Fruit fly (Drosophila melanogaster) whole organism, embryonic: ENCODE measurements around the gene mbc.

Experiments
- Ada2b ChIP-seq: fragments of 200-800 bp; sonication (Bioruptor generic); IDR thresholded peaks from 2 replicates; pipeline ENCODE4 v1.3.6; 2022; ENCODE audit warnings: missing biosample characterization, missing genetic modification characterization
- Bdp1 ChIP-seq: fragments of 200-800 bp; sonication (Bioruptor generic); optimal IDR thresholded peaks from 3 replicates; lab custom pipeline; 2016; ENCODE audit warnings: missing biosample characterization, missing genetic modification characterization
- CG10274 ChIP-seq: fragments of 200-800 bp; sonication (Bioruptor generic); optimal IDR thresholded peaks from 3 replicates; lab custom pipeline; 2017; ENCODE audit warnings: missing biosample characterization, mild to moderate bottlenecking, missing genetic modification characterization
- CG10543 ChIP-seq: fragments of 200-800 bp; sonication (Bioruptor generic); optimal IDR thresholded peaks from 3 replicates; lab custom pipeline; 2017; ENCODE audit warnings: missing biosample characterization, mild to moderate bottlenecking, missing genetic modification characterization, moderate library complexity
- CG13296 ChIP-seq: fragments of 200-800 bp; sonication (Bioruptor generic); optimal IDR thresholded peaks from 3 replicates; lab custom pipeline; 2018; ENCODE audit warnings: missing biosample characterization, mild to moderate bottlenecking, missing genetic modification characterization
- CG14860 ChIP-seq: fragments of 200-800 bp; sonication (Bioruptor generic); IDR thresholded peaks from 3 replicates; pipeline ENCODE4 v1.3.6; 2022; ENCODE audit warnings: missing biosample characterization, missing genetic modification characterization; ENCODE audit not compliant: partially characterized antibody
- CG15601 ChIP-seq: fragments of 200-800 bp; sonication (Bioruptor generic); optimal IDR thresholded peaks from 3 replicates; lab custom pipeline; 2019; ENCODE audit warnings: missing biosample characterization, mild to moderate bottlenecking, missing genetic modification characterization, moderate library complexity
- CG15696 ChIP-seq: fragments of 200-800 bp; sonication (Bioruptor generic); optimal IDR thresholded peaks from 2 replicates; lab custom pipeline; 2019; ENCODE audit warnings: missing biosample characterization, mild to moderate bottlenecking, missing genetic modification characterization, moderate library complexity
- CG1832 ChIP-seq: fragments of 200-800 bp; sonication (Bioruptor generic); optimal IDR thresholded peaks from 2 replicates; lab custom pipeline; 2017; ENCODE audit warnings: missing biosample characterization, mild to moderate bottlenecking, missing genetic modification characterization, inconsistent platforms
- CG4360 ChIP-seq: fragments of 200-800 bp; sonication (Bioruptor generic); IDR thresholded peaks from 2 replicates; pipeline ENCODE4 v1.3.6; 2022; ENCODE audit warnings: missing biosample characterization, missing genetic modification characterization
- CG4854 ChIP-seq: fragments of 200-800 bp; sonication (Bioruptor generic); optimal IDR thresholded peaks from 2 replicates; lab custom pipeline; 2016; ENCODE audit warnings: missing biosample characterization, missing genetic modification characterization, inconsistent platforms
- CG5953 ChIP-seq: fragments of 200-800 bp; sonication (Bioruptor generic); IDR thresholded peaks from 2 replicates; pipeline ENCODE4 v1.3.6; 2022; ENCODE audit warnings: missing biosample characterization, missing genetic modification characterization
- CG6854 ChIP-seq: fragments of 200-800 bp; sonication (Bioruptor generic); optimal IDR thresholded peaks from 3 replicates; lab custom pipeline; 2017; ENCODE audit warnings: missing biosample characterization, mild to moderate bottlenecking, missing genetic modification characterization
- CG7963 ChIP-seq: fragments of 200-800 bp; sonication (Bioruptor generic); IDR thresholded peaks from 3 replicates; pipeline ENCODE4 v1.3.6; 2022; ENCODE audit warnings: missing biosample characterization, missing genetic modification characterization; ENCODE audit not compliant: partially characterized antibody
- CG7987 ChIP-seq: fragments of 200-800 bp; sonication (Bioruptor generic); optimal IDR thresholded peaks from 2 replicates; lab custom pipeline; 2018; ENCODE audit warnings: missing biosample characterization, mild to moderate bottlenecking, missing genetic modification characterization, moderate library complexity
- D ChIP-seq, 2 experiments: fragments of 200-800 bp in 1 of 2; fragments of >200 bp in 1 of 2; sonication (Bioruptor generic) in 1 of 2; optimal IDR thresholded peaks; 2 replicates in 1 of 2; 3 replicates in 1 of 2; lab custom pipeline; 2017; ENCODE audit warnings: mild to moderate bottlenecking in 1 of 2, missing biosample characterization in 1 of 2, missing genetic modification characterization in 1 of 2, missing genetic modification reagents in 1 of 2
- D19A ChIP-seq: fragments of 200-800 bp; optimal IDR thresholded peaks from 3 replicates; lab custom pipeline; 2019; ENCODE audit warnings: missing biosample characterization, mild to moderate bottlenecking, missing genetic modification characterization, moderate library complexity
- Deaf1 ChIP-seq: fragments of 200-800 bp; optimal IDR thresholded peaks from 3 replicates; lab custom pipeline; 2019; ENCODE audit warnings: missing biosample characterization, mild to moderate bottlenecking, missing genetic modification characterization, moderate library complexity
- E2f1 ChIP-seq: fragments of 200-800 bp; sonication (Bioruptor generic); IDR thresholded peaks from 2 replicates; pipeline ENCODE4 v1.3.6; 2022; ENCODE audit warnings: missing biosample characterization, missing genetic modification characterization
- Gug ChIP-seq: fragments of 200-800 bp; sonication (Bioruptor generic); IDR thresholded peaks from 4 replicates; pipeline ENCODE4 v1.3.6; 2022; ENCODE audit warnings: missing biosample characterization, missing genetic modification characterization
- H15 ChIP-seq: fragments of 200-800 bp; sonication (Bioruptor generic); IDR thresholded peaks from 3 replicates; pipeline ENCODE4 v1.3.6; 2022; ENCODE audit warnings: missing biosample characterization, missing genetic modification characterization
- HLHmδ ChIP-seq: fragments of 200-800 bp; sonication (Bioruptor generic); optimal IDR thresholded peaks from 2 replicates; lab custom pipeline; 2018; ENCODE audit warnings: missing biosample characterization, mild to moderate bottlenecking, missing genetic modification characterization, moderate library complexity
- MESR4 ChIP-seq: fragments of 200-800 bp; sonication (Bioruptor generic); optimal IDR thresholded peaks from 2 replicates; lab custom pipeline; 2018; ENCODE audit warnings: missing biosample characterization, mild to moderate bottlenecking, missing genetic modification characterization, moderate library complexity
- Ravus ChIP-seq: fragments of 200-800 bp; sonication (Bioruptor generic); IDR thresholded peaks from 2 replicates; pipeline ENCODE4 v1.3.6; 2022; ENCODE audit warnings: missing biosample characterization, missing genetic modification characterization
- TFAM ChIP-seq: fragments of 200-800 bp; sonication (Bioruptor generic); optimal IDR thresholded peaks from 2 replicates; lab custom pipeline; 2017; ENCODE audit warnings: missing biosample characterization, missing genetic modification characterization, inconsistent platforms
- Taf1 ChIP-seq: fragments of 200-800 bp; sonication (Bioruptor generic); IDR thresholded peaks from 2 replicates; pipeline ENCODE4 v1.3.6; 2022; ENCODE audit warnings: missing biosample characterization, missing genetic modification characterization
- abd-A ChIP-seq: fragments of 200-800 bp; sonication (Bioruptor generic); optimal IDR thresholded peaks from 3 replicates; lab custom pipeline; 2019; ENCODE audit warnings: missing biosample characterization, mild to moderate bottlenecking, missing genetic modification characterization, moderate library complexity
- ap ChIP-seq: fragments of 200-800 bp; sonication (Bioruptor generic); IDR thresholded peaks from 2 replicates; pipeline ENCODE4 v1.3.6; 2022; ENCODE audit warnings: missing biosample characterization, missing genetic modification characterization
- ash1 ChIP-seq: fragments of 200-800 bp; sonication (Bioruptor generic); optimal IDR thresholded peaks from 2 replicates; lab custom pipeline; 2018; ENCODE audit warnings: missing biosample characterization, mild to moderate bottlenecking, missing genetic modification characterization
- caup ChIP-seq: fragments of 200-800 bp; sonication (Bioruptor generic); optimal IDR thresholded peaks from 3 replicates; lab custom pipeline; 2017; ENCODE audit warnings: missing biosample characterization, mild to moderate bottlenecking, missing genetic modification characterization, moderate library complexity; ENCODE audit not compliant: severe bottlenecking
- chinmo ChIP-seq: fragments of 200-800 bp; sonication (Bioruptor generic); IDR thresholded peaks from 4 replicates; pipeline ENCODE4 v1.3.6; 2022; ENCODE audit warnings: missing biosample characterization, missing genetic modification characterization; ENCODE audit not compliant: partially characterized antibody
- croc ChIP-seq: fragments of 200-800 bp; sonication (Bioruptor generic); conservative IDR thresholded peaks from 3 replicates; pipeline ENCODE4 v1.3.6; 2022; ENCODE audit warnings: missing biosample characterization, missing genetic modification characterization
- ems ChIP-seq: fragments of 200-800 bp; sonication (Bioruptor generic); optimal IDR thresholded peaks from 3 replicates; lab custom pipeline; 2016; ENCODE audit warnings: missing biosample characterization, missing genetic modification characterization
- gcm2 ChIP-seq: fragments of 200-800 bp; sonication (Bioruptor generic); optimal IDR thresholded peaks from 2 replicates; lab custom pipeline; 2016; ENCODE audit warnings: missing biosample characterization, missing genetic modification characterization
- gfzf ChIP-seq: fragments of 200-800 bp; sonication (Bioruptor generic); optimal IDR thresholded peaks from 2 replicates; lab custom pipeline; 2016; ENCODE audit warnings: missing biosample characterization, mild to moderate bottlenecking, missing genetic modification characterization, moderate library complexity
- jigr1 ChIP-seq: fragments of 200-800 bp; sonication (Bioruptor generic); IDR thresholded peaks from 3 replicates; pipeline ENCODE4 v1.3.6; 2022; ENCODE audit warnings: missing biosample characterization, missing genetic modification characterization
- klu ChIP-seq: fragments of 200-800 bp; sonication (Bioruptor generic); IDR thresholded peaks from 2 replicates; pipeline ENCODE4 v1.3.6; 2022; ENCODE audit warnings: missing biosample characterization, missing genetic modification characterization
- lab ChIP-seq: fragments of 200-800 bp; sonication (Bioruptor generic); optimal IDR thresholded peaks from 3 replicates; lab custom pipeline; 2017; ENCODE audit warnings: missing biosample characterization, missing genetic modification characterization, mild to moderate bottlenecking, moderate library complexity, missing genetic modification reagents
- luna ChIP-seq: fragments of 200-800 bp; sonication (Bioruptor generic); optimal IDR thresholded peaks from 2 replicates; lab custom pipeline; 2016; ENCODE audit warnings: missing biosample characterization, missing genetic modification characterization
- odd ChIP-seq: fragments of 200-800 bp; sonication (Bioruptor generic); optimal IDR thresholded peaks from 2 replicates; lab custom pipeline; 2017; ENCODE audit warnings: missing biosample characterization, mild to moderate bottlenecking, missing genetic modification characterization
- pfk ChIP-seq: fragments of 200-800 bp; sonication (Bioruptor generic); optimal IDR thresholded peaks from 2 replicates; lab custom pipeline; 2018; ENCODE audit warnings: missing biosample characterization, mild to moderate bottlenecking, missing genetic modification characterization, moderate library complexity
- sima ChIP-seq: fragments of 200-800 bp; sonication (Bioruptor generic); optimal IDR thresholded peaks from 2 replicates; lab custom pipeline; 2016; ENCODE audit warnings: missing biosample characterization, missing genetic modification characterization
- sob ChIP-seq: fragments of 200-800 bp; sonication (Bioruptor generic); IDR thresholded peaks from 2 replicates; pipeline ENCODE4 v1.3.6; 2022; ENCODE audit warnings: missing biosample characterization, missing genetic modification characterization
- sug ChIP-seq: fragments of 200-800 bp; optimal IDR thresholded peaks from 2 replicates; lab custom pipeline; 2019; ENCODE audit warnings: missing biosample characterization, mild to moderate bottlenecking, missing genetic modification characterization, moderate library complexity
- tll ChIP-seq, 2 experiments: fragments of 200-800 bp in 1 of 2; fragments of >200 bp in 1 of 2; sonication (Bioruptor generic) in 1 of 2; optimal IDR thresholded peaks; 2 replicates each; lab custom pipeline; 2017 to 2019; ENCODE audit warnings: missing biosample characterization in 2 of 2, missing genetic modification characterization in 2 of 2, mild to moderate bottlenecking in 1 of 2, moderate library complexity in 1 of 2
- twi ChIP-seq: fragments of 200-800 bp; optimal IDR thresholded peaks from 2 replicates; lab custom pipeline; 2019; ENCODE audit warnings: missing biosample characterization, mild to moderate bottlenecking, missing genetic modification characterization, moderate library complexity
- unc-4 ChIP-seq: fragments of 200-800 bp; sonication (Bioruptor generic); IDR thresholded peaks from 2 replicates; pipeline ENCODE4 v1.3.6; 2022; ENCODE audit warnings: missing biosample characterization, missing genetic modification characterization; ENCODE audit not compliant: partially characterized antibody
- vnd ChIP-seq: fragments of 200-800 bp; sonication (Bioruptor generic); IDR thresholded peaks from 3 replicates; pipeline ENCODE4 v1.3.6; 2022; ENCODE audit warnings: missing biosample characterization, missing genetic modification characterization; ENCODE audit not compliant: partially characterized antibody
- vvl ChIP-seq: fragments of 200-800 bp; sonication (Bioruptor generic); IDR thresholded peaks from 2 replicates; pipeline ENCODE4 v1.3.6; 2022; ENCODE audit warnings: missing biosample characterization, missing genetic modification characterization

mbc gene

dm6 chr3R:23732990-23733512 is 48.5 kb upstream of the mbc start, which contains the start of the genes Hmgcr and Rpn9 (continued):
- TF ChIP-seq klu (GFP tag; lab: Robert Waterston, UW) = no peak
- TF ChIP-seq Taf1 = no peak
- peak; percentile 20 for TF ChIP-seq Bdp1 (GFP tag; lab: Kevin White, UChicago)
- no peak for TF ChIP-seq CG5953
- TF ChIP-seq CG15696 (tag; lab: Kevin White, UChicago) = no peak
- TF ChIP-seq abd-A = no peak
- no peak for TF ChIP-seq CG6854 (GFP tag; lab: Kevin White, UChicago)
- TF ChIP-seq caup (GFP tag; lab: Kevin White, UChicago) = no peak
- TF ChIP-seq CG4854 (GFP tag; lab: Kevin White, UChicago) = no peak
- no peak for TF ChIP-seq sob (GFP tag; lab: Robert Waterston, UW)
- TF ChIP-seq CG10274 = no peak
- peak; percentile 41 for TF ChIP-seq CG7987
- no peak for TF ChIP-seq TFAM (GFP tag; lab: Kevin White, UChicago)
- TF ChIP-seq tll (GFP tag; optimal IDR thresholded peaks at IDR 0.05; lab: Kevin White, UChicago) = peak in 1 of 2 experiments; percentile 29
- no peak for TF ChIP-seq Deaf1 (tag; lab: Kevin White, UChicago)
- no peak for TF ChIP-seq odd (GFP tag; lab: Kevin White, UChicago)
- no peak for TF ChIP-seq sima (GFP tag; lab: Kevin White, UChicago)
- peak; percentile 8 for TF ChIP-seq pfk
- no peak for TF ChIP-seq vvl (GFP tag; lab: Robert Waterston, UW)
- peak; percentile 18 for TF ChIP-seq CG13296
- TF ChIP-seq ap (GFP tag; lab: Robert Waterston, UW) = no peak
- no peak for TF ChIP-seq Ravus (GFP tag; lab: Robert Waterston, UW)
- TF ChIP-seq HLHmδ (GFP tag; lab: Kevin White, UChicago) = peak; percentile 72
- TF ChIP-seq H15 = no peak
- TF ChIP-seq vnd (GFP tag; lab: Robert Waterston, UW) = no peak
- no peak for TF ChIP-seq CG4360 (GFP tag; lab: Robert Waterston, UW)
- peak; percentile 43 for TF ChIP-seq twi (tag; lab: Kevin White, UChicago)
- TF ChIP-seq ash1 (GFP tag; lab: Kevin White, UChicago) = no peak
- no peak for TF ChIP-seq CG10543 (GFP tag; lab: Kevin White, UChicago)
- TF ChIP-seq E2f1 (GFP tag; lab: Robert Waterston, UW) = no peak
- TF ChIP-seq ems (GFP tag; lab: Kevin White, UChicago) = no peak
- TF ChIP-seq lab (GFP tag; lab: Kevin White, UChicago) = peak; percentile 32
- no peak for TF ChIP-seq D (optimal IDR thresholded peaks at IDR 0.05; lab: Kevin White, UChicago)
- no peak for TF ChIP-seq D (GFP tag; optimal IDR thresholded peaks at IDR 0.05; lab: Kevin White, UChicago)
- peak; percentile 14 for TF ChIP-seq D19A (tag; lab: Kevin White, UChicago)
- no peak for TF ChIP-seq gcm2 (GFP tag; lab: Kevin White, UChicago)
- TF ChIP-seq croc (GFP tag; lab: Robert Waterston, UW) = no peak
- TF ChIP-seq CG15601 = peak; percentile 76
- TF ChIP-seq sug (tag; lab: Kevin White, UChicago) = peak; percentile 33
- no peak for TF ChIP-seq CG1832
- no peak for TF ChIP-seq jigr1 (GFP tag; lab: Robert Waterston, UW)
- TF ChIP-seq gfzf (GFP tag; lab: Kevin White, UChicago) = peak; percentile 93
- TF ChIP-seq unc-4 = 0 out of 2 replicates have a peak, but pooled peaks have one; percentile 44
- TF ChIP-seq CG7963 = 0 out of 3 replicates have a peak, but pooled peaks have one; percentile 22
- TF ChIP-seq chinmo (GFP tag; lab: Robert Waterston, UW) = no peak
- TF ChIP-seq MESR4 (GFP tag; lab: Kevin White, UChicago) = peak; percentile 66
- TF ChIP-seq luna (GFP tag; lab: Kevin White, UChicago) = no peak
- TF ChIP-seq CG14860 (GFP tag; lab: Robert Waterston, UW) = no peak
- no peak for TF ChIP-seq Gug (GFP tag; lab: Robert Waterston, UW)
- no peak for TF ChIP-seq Ada2b
